Worm (Caenorhabditis elegans) whole organism, L4/young adult: ENCODE measurements around the gene dod-21.

Source experiments
- W03F9.2 ChIP-seq: fragments of 150-350 bp; optimal IDR thresholded peaks from 2 replicates; lab custom pipeline; 2014; ENCODE audit warnings: missing biosample characterization, missing genetic modification characterization
- dao-5 ChIP-seq: sonication (generic microtip); optimal IDR thresholded peaks from 2 replicates; lab custom pipeline; 2016; ENCODE audit warnings: missing genotype, missing genetic modification characterization, moderate library complexity, missing compliant biosample characterization

DNA sequence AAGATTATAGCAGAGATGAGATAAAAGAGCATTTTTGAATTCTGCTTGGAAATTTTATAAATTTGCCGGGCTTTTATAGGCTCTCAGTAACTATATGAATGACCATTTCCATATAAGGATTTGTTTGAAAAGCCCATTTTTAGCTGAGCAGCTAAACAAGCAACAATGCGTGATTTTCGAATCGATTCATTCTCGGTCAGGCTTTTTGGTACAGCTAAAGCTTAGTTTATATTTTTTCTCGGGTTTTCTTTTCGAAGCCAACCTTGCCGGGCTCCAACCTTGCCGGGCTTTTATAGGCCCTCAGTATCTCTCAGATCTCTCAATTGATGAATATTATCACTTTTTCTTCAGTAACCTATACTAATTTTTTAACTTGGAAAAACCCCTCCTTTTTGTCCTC lies 12.2 kb upstream of the dod-21 start, which contains the start of gene srlf-4:
- TF ChIP-seq dao-5 (no peak), W03F9.2 (tag; lab: Kevin White, UChicago) (no peak)
